Worm (Caenorhabditis elegans) whole organism, mixed stage, embryonic: ENCODE results near the gene Y102A5C.27.
"Not testable (repeated sequence)": the region's sequence is repeated elsewhere in the genome, so short reads cannot be mapped to it uniquely, and the experiment has no call there.

Source experiments
- M03D4.4 ChIP-seq: sonication (generic microtip); optimal IDR thresholded peaks from 2 replicates; lab custom pipeline; 2017; ENCODE audit warnings: mild to moderate bottlenecking, missing genetic modification characterization, missing compliant biosample characterization
- blmp-1 ChIP-seq: fragments of 150-350 bp; optimal IDR thresholded peaks from 2 replicates; lab custom pipeline; 2014; ENCODE audit warnings: missing biosample characterization, missing genetic modification characterization
- ces-1 ChIP-seq: fragments of 150-350 bp; optimal IDR thresholded peaks from 2 replicates; lab custom pipeline; 2014; ENCODE audit warnings: missing biosample characterization, missing genetic modification reagents, missing genetic modification characterization
- cnd-1 ChIP-seq: fragments of 200-800 bp; sonication (Bioruptor generic); optimal IDR thresholded peaks from 2 replicates; lab custom pipeline; 2018; ENCODE audit warnings: mild to moderate bottlenecking, missing genetic modification characterization, missing compliant biosample characterization
- drap-1 ChIP-seq: fragments of 200-800 bp; sonication (Bioruptor generic); optimal IDR thresholded peaks from 3 replicates; lab custom pipeline; 2018; ENCODE audit warnings: mild to moderate bottlenecking, missing genetic modification characterization, missing compliant biosample characterization
- elt-1 ChIP-seq: sonication (generic microtip); optimal IDR thresholded peaks from 2 replicates; lab custom pipeline; 2017; ENCODE audit warnings: missing genetic modification characterization, mild to moderate bottlenecking, missing compliant biosample characterization, antibody characterized with exemption, moderate library complexity, borderline replicate concordance; ENCODE audit not compliant: insufficient read depth
- flh-1 ChIP-seq: fragments of 200-800 bp; sonication (Bioruptor generic); optimal IDR thresholded peaks from 2 replicates; lab custom pipeline; 2018; ENCODE audit warnings: mild to moderate bottlenecking, missing genetic modification characterization, moderate library complexity, missing compliant biosample characterization
- ham-2 ChIP-seq: fragments of 200-800 bp; sonication (Bioruptor generic); optimal IDR thresholded peaks from 2 replicates; lab custom pipeline; 2018; ENCODE audit warnings: mild to moderate bottlenecking, missing genetic modification characterization, missing compliant biosample characterization
- hlh-1 ChIP-seq: fragments of 150-350 bp; optimal IDR thresholded peaks from 2 replicates; lab custom pipeline; 2014; ENCODE audit warnings: missing biosample characterization, missing genetic modification reagents, missing genetic modification characterization
- lin-13 ChIP-seq: fragments of 150-350 bp; optimal IDR thresholded peaks from 2 replicates; lab custom pipeline; 2014; ENCODE audit warnings: missing biosample characterization, missing genetic modification characterization
- lin-32 ChIP-seq: fragments of 200-800 bp; sonication (Bioruptor generic); optimal IDR thresholded peaks from 2 replicates; lab custom pipeline; 2018; ENCODE audit warnings: mild to moderate bottlenecking, missing genetic modification characterization, missing compliant biosample characterization
- lsy-2 ChIP-seq: fragments of 150-350 bp; optimal IDR thresholded peaks from 2 replicates; lab custom pipeline; 2014; ENCODE audit warnings: missing biosample characterization, missing genetic modification characterization
- mab-5 ChIP-seq: fragments of 150-350 bp; optimal IDR thresholded peaks from 2 replicates; lab custom pipeline; 2014; ENCODE audit warnings: missing biosample characterization, missing genetic modification characterization
- mep-1 ChIP-seq: fragments of 150-350 bp; optimal IDR thresholded peaks from 2 replicates; lab custom pipeline; 2017; ENCODE audit warnings: missing biosample characterization, missing genetic modification reagents, missing genetic modification characterization, inconsistent platforms
- mls-2 ChIP-seq: sonication (generic microtip); optimal IDR thresholded peaks from 2 replicates; lab custom pipeline; 2016; ENCODE audit warnings: mild to moderate bottlenecking, missing genetic modification characterization, moderate library complexity, missing compliant biosample characterization
- nhr-12 ChIP-seq: fragments of 150-350 bp; optimal IDR thresholded peaks from 2 replicates; lab custom pipeline; 2014; ENCODE audit warnings: missing biosample characterization, missing genetic modification characterization
- nhr-2 ChIP-seq: fragments of 150-350 bp; optimal IDR thresholded peaks from 2 replicates; lab custom pipeline; 2014; ENCODE audit warnings: missing biosample characterization, missing genetic modification characterization
- nhr-237 ChIP-seq: fragments of 150-350 bp; optimal IDR thresholded peaks from 2 replicates; lab custom pipeline; 2014; ENCODE audit warnings: missing biosample characterization, missing genetic modification characterization
- pha-4 ChIP-seq: fragments of 150-350 bp; optimal IDR thresholded peaks from 2 replicates; lab custom pipeline; 2018; ENCODE audit warnings: missing biosample characterization, missing genetic modification reagents, missing genetic modification characterization
- sem-2 ChIP-seq: fragments of 200-800 bp; sonication (Bioruptor generic); optimal IDR thresholded peaks from 2 replicates; lab custom pipeline; 2018; ENCODE audit warnings: mild to moderate bottlenecking, missing genetic modification characterization, missing compliant biosample characterization
- snpc-4 ChIP-seq: fragments of 150-350 bp; optimal IDR thresholded peaks from 2 replicates; lab custom pipeline; 2014; ENCODE audit warnings: missing biosample characterization, missing genetic modification characterization
- sptf-1 ChIP-seq: sonication (generic microtip); optimal IDR thresholded peaks from 2 replicates; lab custom pipeline; 2017; ENCODE audit warnings: mild to moderate bottlenecking, missing genetic modification characterization, moderate library complexity, missing compliant biosample characterization
- tbx-8 ChIP-seq: fragments of 200-800 bp; sonication (Bioruptor generic); optimal IDR thresholded peaks from 2 replicates; lab custom pipeline; 2018; ENCODE audit warnings: mild to moderate bottlenecking, missing genetic modification characterization, moderate library complexity, missing compliant biosample characterization
- unc-120 ChIP-seq: sonication (generic microtip); optimal IDR thresholded peaks from 2 replicates; lab custom pipeline; 2017; ENCODE audit warnings: missing genetic modification characterization, missing compliant biosample characterization; ENCODE audit not compliant: poor library complexity, severe bottlenecking
- unc-39 ChIP-seq: fragments of 150-350 bp; optimal IDR thresholded peaks from 2 replicates; lab custom pipeline; 2014; ENCODE audit warnings: missing biosample characterization, missing genetic modification characterization
- unc-62 ChIP-seq: fragments of 150-350 bp; optimal IDR thresholded peaks from 2 replicates; lab custom pipeline; 2014; ENCODE audit warnings: missing biosample characterization, missing genetic modification reagents, missing genetic modification characterization

The Y102A5C.27 gene

DNA sequence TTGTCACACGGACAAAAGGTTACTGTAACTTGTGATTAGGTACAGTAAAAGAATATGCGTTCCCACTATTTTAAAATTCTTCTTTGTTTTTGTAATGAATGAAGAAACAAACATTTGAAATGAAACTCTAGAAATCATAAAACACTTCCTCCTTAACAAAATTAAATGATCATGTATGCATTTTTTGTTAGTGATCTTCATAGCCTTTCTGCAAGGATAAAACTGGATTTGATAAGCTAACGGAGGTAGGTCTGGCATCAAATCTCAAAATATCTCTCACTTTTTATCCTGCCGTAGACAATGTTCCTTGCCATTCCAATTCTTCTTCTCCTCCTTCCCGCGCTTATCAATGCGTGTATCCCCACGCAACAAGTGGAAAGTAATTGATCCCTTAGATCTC lies 37.0 kb downstream of the Y102A5C.27 start, which contains the start of gene clec-238:
clec-238 (plus strand) TSS at position 301 of the 400 bp plus-strand sequence.
- TF ChIP-seq mep-1 (tag; lab: Kevin White, UChicago), result no peak
- TF ChIP-seq tbx-8, result no peak
- TF ChIP-seq hlh-1 (tag; lab: Kevin White, UChicago), result no peak
- TF ChIP-seq M03D4.4 (tag; lab: Kevin White, UChicago), result no peak
- TF ChIP-seq mab-5 (tag; lab: Kevin White, UChicago), result no peak
- TF ChIP-seq mls-2 (tag; lab: Kevin White, UChicago), result no peak
- TF ChIP-seq ham-2 (GFP tag; lab: Kevin White, UChicago), result no peak
- no peak for TF ChIP-seq flh-1
- TF ChIP-seq ces-1 (GFP tag; lab: Kevin White, UChicago), result no peak
- TF ChIP-seq lin-32 (GFP tag; lab: Kevin White, UChicago), result no peak
- TF ChIP-seq nhr-12 (tag; lab: Kevin White, UChicago), result no peak
- no peak for TF ChIP-seq drap-1
- no peak for TF ChIP-seq unc-62
- TF ChIP-seq, all 35 proteins: peak for 0

DNA sequence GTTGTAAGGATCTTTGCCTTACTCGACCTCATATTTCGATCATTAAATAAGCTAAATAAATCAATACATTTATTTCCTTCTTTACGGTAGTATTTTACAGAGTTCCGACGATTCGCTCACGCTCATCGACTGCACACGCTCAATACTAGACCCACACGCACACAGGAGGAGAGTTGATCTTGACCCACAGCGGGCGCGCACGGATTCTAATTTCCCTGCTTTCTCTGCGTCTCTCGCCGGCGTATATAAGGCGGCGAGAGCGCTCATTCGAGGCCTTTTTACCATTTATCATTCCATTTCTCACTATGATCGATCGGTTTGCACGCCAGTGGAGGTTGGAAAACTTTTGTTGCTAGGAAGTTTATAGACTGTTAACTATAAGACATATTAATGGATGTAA lies 38.5 kb downstream of the Y102A5C.27 start:
- no peak for TF ChIP-seq unc-39 (tag; lab: Kevin White, UChicago)
- no peak for TF ChIP-seq pha-4 (tag; lab: Kevin White, UChicago)
- TF ChIP-seq blmp-1, result no peak
- no peak for TF ChIP-seq sem-2 (GFP tag; lab: Kevin White, UChicago)
- TF ChIP-seq mls-2 (tag; lab: Kevin White, UChicago), result no peak
- no peak for TF ChIP-seq nhr-237 (tag; lab: Kevin White, UChicago)
- TF ChIP-seq cnd-1, result no peak
- no peak for TF ChIP-seq unc-120
- no peak for TF ChIP-seq nhr-2 (tag; lab: Kevin White, UChicago)
- TF ChIP-seq elt-1 (tag; lab: Kevin White, UChicago), result no peak
- TF ChIP-seq lin-13 (tag; lab: Kevin White, UChicago), result no peak
- no peak for TF ChIP-seq sptf-1 (tag; lab: Kevin White, UChicago)

DNA sequence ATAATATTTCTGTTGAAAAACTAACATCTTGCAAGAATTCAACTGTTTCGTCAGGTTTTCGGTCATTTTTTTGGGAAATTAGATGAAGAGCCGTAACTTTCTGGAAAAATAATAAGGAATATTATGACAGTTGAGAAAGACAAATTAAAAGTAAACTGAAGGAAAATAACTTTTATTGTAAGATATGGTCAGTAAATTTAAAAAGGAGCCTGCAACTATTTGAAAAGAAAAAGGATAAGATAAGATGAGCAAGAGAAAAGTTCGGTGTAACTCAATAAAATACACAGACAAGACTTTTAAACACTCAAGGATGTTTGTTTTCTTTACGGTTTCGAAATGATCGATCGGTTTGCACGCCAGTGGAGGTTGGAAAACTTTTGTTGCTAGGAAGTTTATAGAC lies 38.9 kb downstream of the Y102A5C.27 start, which contains the start of gene fbxa-111:
fbxa-111 (minus strand) TSS at position 101 of the 400 bp plus-strand sequence.
- not testable (repeated sequence) for TF ChIP-seq tbx-8; M03D4.4 (tag; lab: Kevin White, UChicago); unc-120

DNA sequence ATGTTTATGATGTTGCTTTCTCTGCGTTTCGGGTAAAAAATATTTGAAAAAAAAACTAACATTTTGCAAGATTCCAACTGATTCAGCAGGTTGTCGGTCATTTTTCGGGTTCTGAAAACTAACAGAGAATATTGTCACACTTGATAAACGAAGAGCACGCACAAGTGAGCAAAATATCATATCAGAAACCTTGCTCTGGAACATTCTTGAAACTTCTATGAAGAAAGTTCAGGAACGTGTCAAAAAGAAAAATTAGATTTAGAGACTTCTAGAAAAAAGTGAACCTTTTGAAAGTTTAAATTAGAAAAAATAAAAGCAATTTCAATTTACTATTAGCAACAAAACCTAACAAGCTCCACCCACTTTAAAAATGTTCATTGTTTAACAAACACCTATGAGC lies 40.5 kb downstream of the Y102A5C.27 start, which contains the start of gene fbxa-112:
fbxa-112 (minus strand) TSS at position 101 of the 400 bp plus-strand sequence.
- TF ChIP-seq lsy-2 (tag; lab: Kevin White, UChicago); snpc-4; ces-1 (GFP tag; lab: Kevin White, UChicago): not testable (repeated sequence)

DNA sequence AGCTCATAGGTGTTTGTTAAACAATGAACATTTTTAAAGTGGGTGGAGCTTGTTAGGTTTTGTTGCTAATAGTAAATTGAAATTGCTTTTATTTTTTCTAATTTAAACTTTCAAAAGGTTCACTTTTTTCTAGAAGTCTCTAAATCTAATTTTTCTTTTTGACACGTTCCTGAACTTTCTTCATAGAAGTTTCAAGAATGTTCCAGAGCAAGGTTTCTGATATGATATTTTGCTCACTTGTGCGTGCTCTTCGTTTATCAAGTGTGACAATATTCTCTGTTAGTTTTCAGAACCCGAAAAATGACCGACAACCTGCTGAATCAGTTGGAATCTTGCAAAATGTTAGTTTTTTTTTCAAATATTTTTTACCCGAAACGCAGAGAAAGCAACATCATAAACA lies 49.8 kb downstream of the Y102A5C.27 start, which contains the start of gene fbxa-148:
fbxa-148 (plus strand) TSS at position 301 of the 400 bp plus-strand sequence.
- TF ChIP-seq pha-4 (tag; lab: Kevin White, UChicago); unc-62; blmp-1: not testable (repeated sequence)
